Worm (Caenorhabditis elegans) whole organism, L2 larva: Measurements from ENCODE around the gene dnj-3.

Source experiments
- aly-2 ChIP-seq: fragments of 150-350 bp; optimal IDR thresholded peaks from 2 replicates; lab custom pipeline; 2014; ENCODE audit warnings: missing biosample characterization, missing genetic modification characterization
- ama-1 ChIP-seq: fragments of 150-350 bp; optimal IDR thresholded peaks from 2 replicates; lab custom pipeline; 2018; ENCODE audit warnings: inconsistent platforms
- crh-2 ChIP-seq: sonication (generic microtip); optimal IDR thresholded peaks from 2 replicates; lab custom pipeline; 2017; ENCODE audit warnings: missing biosample characterization, missing genetic modification characterization
- elt-1 ChIP-seq: fragments of 150-350 bp; optimal IDR thresholded peaks from 2 replicates; lab custom pipeline; 2014; ENCODE audit warnings: missing biosample characterization, missing genetic modification characterization
- elt-3 ChIP-seq: sonication (generic microtip); optimal IDR thresholded peaks from 2 replicates; lab custom pipeline; 2017; ENCODE audit warnings: missing biosample characterization, missing genetic modification characterization
- lin-11 ChIP-seq: fragments of 150-350 bp; sonication (generic microtip); optimal IDR thresholded peaks from 2 replicates; lab custom pipeline; 2014; ENCODE audit warnings: missing biosample characterization, missing genetic modification characterization, inconsistent platforms, mixed read lengths
- lin-13 ChIP-seq: fragments of 150-350 bp; optimal IDR thresholded peaks from 2 replicates; lab custom pipeline; 2014; ENCODE audit warnings: missing biosample characterization, missing genetic modification reagents, missing genetic modification characterization
- lin-39 ChIP-seq: fragments of 150-350 bp; optimal IDR thresholded peaks from 2 replicates; lab custom pipeline; 2014; ENCODE audit warnings: missing biosample characterization, missing genetic modification reagents, missing genetic modification characterization
- nhr-12 ChIP-seq: fragments of 150-350 bp; optimal IDR thresholded peaks from 2 replicates; lab custom pipeline; 2014; ENCODE audit warnings: missing biosample characterization, missing genetic modification characterization
- nhr-129 ChIP-seq: fragments of 150-350 bp; optimal IDR thresholded peaks from 2 replicates; lab custom pipeline; 2014; ENCODE audit warnings: missing biosample characterization, missing genetic modification characterization
- nhr-25 ChIP-seq: fragments of 150-350 bp; sonication (generic microtip); optimal IDR thresholded peaks from 3 replicates; lab custom pipeline; 2014; ENCODE audit warnings: missing biosample characterization, missing genetic modification characterization
- sma-9 ChIP-seq, 2 experiments: fragments of 150-350 bp in 1 of 2; sonication (generic microtip) in 1 of 2; optimal IDR thresholded peaks; 2 replicates each; lab custom pipeline; 2014 to 2016; ENCODE audit warnings: missing genetic modification characterization in 2 of 2, mild to moderate bottlenecking in 1 of 2, missing biosample characterization in 1 of 2, missing compliant biosample characterization in 1 of 2, missing genetic modification reagents in 1 of 2, moderate library complexity in 1 of 2
- snpc-4 ChIP-seq: fragments of 150-350 bp; optimal IDR thresholded peaks from 2 replicates; lab custom pipeline; 2014; ENCODE audit warnings: missing biosample characterization, missing genetic modification characterization
- zag-1 ChIP-seq: fragments of 150-350 bp; optimal IDR thresholded peaks from 2 replicates; lab custom pipeline; 2014; ENCODE audit warnings: missing biosample characterization, missing genetic modification characterization

DNA sequence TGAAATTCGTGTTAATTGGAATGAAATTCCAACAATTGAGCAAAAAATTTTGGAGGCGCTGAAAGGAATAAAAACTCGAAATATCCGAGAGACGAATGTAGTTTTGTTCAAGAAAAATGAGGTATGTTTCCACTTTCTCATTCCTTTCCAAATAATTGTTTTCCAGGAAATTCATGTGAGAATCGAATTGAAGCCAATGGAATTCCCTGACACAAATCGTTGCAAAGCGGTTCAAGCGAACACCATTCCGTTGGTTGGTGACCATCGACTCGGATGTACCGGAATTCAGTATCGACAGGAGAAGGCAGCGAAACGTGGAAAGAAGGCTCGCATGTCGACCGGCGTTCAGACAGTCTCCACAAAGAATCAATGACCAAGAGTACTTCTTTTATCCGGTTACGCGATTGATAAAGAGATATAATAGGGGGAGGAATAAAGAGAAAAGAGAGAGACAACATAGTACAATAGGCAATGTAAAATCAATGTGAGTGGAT lies 12.1 kb upstream of the dnj-3 start:
- TF ChIP-seq lin-39 (tag; lab: Kevin White, UChicago) (no peak), ama-1 (lab: Kevin White, UChicago) (no peak), nhr-25 (tag; lab: Kevin White, UChicago) (no peak), sma-9 (GFP tag; optimal IDR thresholded peaks at IDR 0.05; lab: Kevin White, UChicago) (no peak), sma-9 (tag; optimal IDR thresholded peaks at IDR 0.05; lab: Kevin White, UChicago) (no peak), zag-1 (tag; lab: Kevin White, UChicago) (no peak), nhr-129 (no peak), lin-11 (tag; lab: Kevin White, UChicago) (no peak), elt-1 (tag; lab: Kevin White, UChicago) (no peak), snpc-4 (tag; lab: Kevin White, UChicago) (no peak), elt-3 (tag; lab: Kevin White, UChicago) (no peak), lin-13 (GFP tag; lab: Kevin White, UChicago) (no peak), aly-2 (tag; lab: Kevin White, UChicago) (no peak), crh-2 (tag; lab: Kevin White, UChicago) (no peak), nhr-12 (no peak)
